Fruit fly (Drosophila melanogaster) whole organism, embryonic: ENCODE measurements around the gene Actn.

Experiments used
- Ada2b ChIP-seq: fragments of 200-800 bp; sonication (Bioruptor generic); IDR thresholded peaks from 2 replicates; pipeline ENCODE4 v1.3.6; 2022; ENCODE audit warnings: missing biosample characterization, missing genetic modification characterization
- Awh ChIP-seq: fragments of 200-800 bp; sonication (Bioruptor generic); IDR thresholded peaks from 2 replicates; pipeline ENCODE4, ENCODE4 v1.3.6; 2022; ENCODE audit warnings: missing biosample characterization, missing genetic modification characterization
- Bgb ChIP-seq: fragments of 200-800 bp; sonication (Bioruptor generic); IDR thresholded peaks from 2 replicates; pipeline ENCODE4 v1.3.6; 2022; ENCODE audit warnings: missing biosample characterization, missing genetic modification characterization; ENCODE audit not compliant: partially characterized antibody
- CG11456 ChIP-seq: fragments of 200-800 bp; sonication (Bioruptor generic); IDR thresholded peaks from 3 replicates; pipeline ENCODE4 v1.3.6; 2022; ENCODE audit warnings: missing biosample characterization, missing genetic modification characterization
- CG11695 ChIP-seq: fragments of 200-800 bp; sonication (Bioruptor generic); IDR thresholded peaks from 3 replicates; pipeline ENCODE4 v1.3.6; 2022; ENCODE audit warnings: missing biosample characterization, missing genetic modification characterization
- CG11723 ChIP-seq: fragments of 200-800 bp; sonication (Bioruptor generic); optimal IDR thresholded peaks from 2 replicates; lab custom pipeline; 2017; ENCODE audit warnings: missing biosample characterization, mild to moderate bottlenecking, missing genetic modification characterization
- CG13123 ChIP-seq: fragments of 200-800 bp; sonication (Bioruptor generic); optimal IDR thresholded peaks from 2 replicates; lab custom pipeline; 2016; ENCODE audit warnings: missing biosample characterization, missing genetic modification characterization
- CG13894 ChIP-seq: fragments of 200-800 bp; sonication (Bioruptor generic); optimal IDR thresholded peaks from 3 replicates; lab custom pipeline; 2018; ENCODE audit warnings: missing biosample characterization, mild to moderate bottlenecking, missing genetic modification characterization, moderate library complexity
- CG15514 ChIP-seq: fragments of 200-800 bp; sonication (Bioruptor generic); optimal IDR thresholded peaks from 3 replicates; lab custom pipeline; 2017; ENCODE audit warnings: missing biosample characterization, missing genetic modification characterization, mild to moderate bottlenecking, moderate library complexity, missing genetic modification reagents
- CG15601 ChIP-seq: fragments of 200-800 bp; sonication (Bioruptor generic); optimal IDR thresholded peaks from 3 replicates; lab custom pipeline; 2019; ENCODE audit warnings: missing biosample characterization, mild to moderate bottlenecking, missing genetic modification characterization, moderate library complexity
- CG16863 ChIP-seq: fragments of 200-800 bp; sonication (Bioruptor generic); optimal IDR thresholded peaks from 3 replicates; lab custom pipeline; 2016; ENCODE audit warnings: missing biosample characterization, missing genetic modification characterization
- CG30403 ChIP-seq: fragments of 200-800 bp; sonication (Bioruptor generic); optimal IDR thresholded peaks from 3 replicates; lab custom pipeline; 2016; ENCODE audit warnings: missing biosample characterization, missing genetic modification characterization
- CG4617 ChIP-seq: fragments of 200-800 bp; sonication (Bioruptor generic); optimal IDR thresholded peaks from 3 replicates; lab custom pipeline; 2016; ENCODE audit warnings: missing biosample characterization, missing genetic modification characterization, borderline replicate concordance
- CG4707 ChIP-seq: fragments of 200-800 bp; sonication (Bioruptor generic); optimal IDR thresholded peaks from 2 replicates; lab custom pipeline; 2018; ENCODE audit warnings: missing biosample characterization, mild to moderate bottlenecking, missing genetic modification characterization, moderate library complexity
- CG4820 ChIP-seq: fragments of 200-800 bp; sonication (Bioruptor generic); optimal IDR thresholded peaks from 3 replicates; lab custom pipeline; 2016; ENCODE audit warnings: missing biosample characterization, missing genetic modification characterization
- CG6272 ChIP-seq: fragments of 200-800 bp; sonication (Bioruptor generic); IDR thresholded peaks from 2 replicates; pipeline ENCODE4 v1.3.6; 2022; ENCODE audit warnings: missing biosample characterization, missing genetic modification characterization
- CG7556 ChIP-seq: fragments of 200-800 bp; sonication (Bioruptor generic); optimal IDR thresholded peaks from 2 replicates; lab custom pipeline; 2017; ENCODE audit warnings: missing biosample characterization, mild to moderate bottlenecking, missing genetic modification characterization
- CG8359 ChIP-seq: fragments of 200-800 bp; sonication (Bioruptor generic); optimal IDR thresholded peaks from 2 replicates; lab custom pipeline; 2017; ENCODE audit warnings: missing biosample characterization, mild to moderate bottlenecking, missing genetic modification characterization, borderline replicate concordance
- CG9932 ChIP-seq: fragments of 200-800 bp; sonication (Bioruptor generic); IDR thresholded peaks from 2 replicates; pipeline ENCODE4 v1.3.6; 2022; ENCODE audit warnings: missing biosample characterization, missing genetic modification characterization
- Dbx ChIP-seq: fragments of 200-800 bp; sonication (Bioruptor generic); IDR thresholded peaks from 3 replicates; pipeline ENCODE4 v1.3.6; 2022; ENCODE audit warnings: missing biosample characterization, missing genetic modification characterization
- Dek ChIP-seq: fragments of 200-800 bp; sonication (Bioruptor generic); optimal IDR thresholded peaks from 3 replicates; lab custom pipeline; 2019; ENCODE audit warnings: missing biosample characterization, mild to moderate bottlenecking, missing genetic modification characterization, moderate library complexity
- Doc2 ChIP-seq: fragments of 200-800 bp; sonication (Bioruptor generic); IDR thresholded peaks from 2 replicates; pipeline ENCODE4 v1.3.6; 2022; ENCODE audit warnings: missing biosample characterization, missing genetic modification characterization
- Drgx ChIP-seq: fragments of 200-800 bp; sonication (Bioruptor generic); IDR thresholded peaks from 2 replicates; pipeline ENCODE4 v1.3.6; 2022; ENCODE audit warnings: missing biosample characterization, missing genetic modification characterization
- E2f2 ChIP-seq: fragments of 200-800 bp; sonication (Bioruptor generic); IDR thresholded peaks from 2 replicates; pipeline ENCODE4 v1.3.6; 2022; ENCODE audit warnings: missing biosample characterization, missing genetic modification characterization
- Elba2 ChIP-seq: fragments of 200-800 bp; sonication (Bioruptor generic); optimal IDR thresholded peaks from 3 replicates; lab custom pipeline; 2016; ENCODE audit warnings: missing biosample characterization, missing genetic modification characterization
- HLHmδ ChIP-seq: fragments of 200-800 bp; sonication (Bioruptor generic); optimal IDR thresholded peaks from 2 replicates; lab custom pipeline; 2018; ENCODE audit warnings: missing biosample characterization, mild to moderate bottlenecking, missing genetic modification characterization, moderate library complexity
- Hr39 ChIP-seq: fragments of >200 bp; optimal IDR thresholded peaks from 2 replicates; lab custom pipeline; 2017
- Max ChIP-seq: fragments of 200-800 bp; sonication (Bioruptor generic); optimal IDR thresholded peaks from 2 replicates; lab custom pipeline; 2016; ENCODE audit warnings: missing biosample characterization, mild to moderate bottlenecking, missing genetic modification characterization
- NfI ChIP-seq: fragments of 200-800 bp; sonication (Bioruptor generic); optimal IDR thresholded peaks from 3 replicates; lab custom pipeline; 2018; ENCODE audit warnings: missing biosample characterization, mild to moderate bottlenecking, missing genetic modification characterization, moderate library complexity
- ash1 ChIP-seq: fragments of 200-800 bp; sonication (Bioruptor generic); optimal IDR thresholded peaks from 2 replicates; lab custom pipeline; 2018; ENCODE audit warnings: missing biosample characterization, mild to moderate bottlenecking, missing genetic modification characterization
- bsh ChIP-seq, 2 experiments: fragments of 200-800 bp; sonication (Bioruptor generic); optimal IDR thresholded peaks; 2 replicates each; lab custom pipeline; 2017 to 2018; ENCODE audit warnings: mild to moderate bottlenecking in 2 of 2, missing biosample characterization in 2 of 2, missing genetic modification characterization in 2 of 2, moderate library complexity in 1 of 2
- chinmo ChIP-seq: fragments of 200-800 bp; sonication (Bioruptor generic); IDR thresholded peaks from 4 replicates; pipeline ENCODE4 v1.3.6; 2022; ENCODE audit warnings: missing biosample characterization, missing genetic modification characterization; ENCODE audit not compliant: partially characterized antibody
- chn ChIP-seq: fragments of 200-800 bp; sonication (Bioruptor generic); optimal IDR thresholded peaks from 2 replicates; lab custom pipeline; 2016; ENCODE audit warnings: missing biosample characterization, missing genetic modification characterization
- disco-r ChIP-seq: fragments of 200-800 bp; sonication (Bioruptor generic); optimal IDR thresholded peaks from 2 replicates; lab custom pipeline; 2016; ENCODE audit warnings: missing biosample characterization, missing genetic modification characterization
- dmrt11E ChIP-seq: fragments of 200-800 bp; sonication (Bioruptor generic); optimal IDR thresholded peaks from 3 replicates; lab custom pipeline; 2018; ENCODE audit warnings: missing biosample characterization, mild to moderate bottlenecking, missing genetic modification characterization, moderate library complexity
- dmrt99B ChIP-seq: fragments of 200-800 bp; sonication (Bioruptor generic); optimal IDR thresholded peaks from 2 replicates; lab custom pipeline; 2018; ENCODE audit warnings: missing biosample characterization, mild to moderate bottlenecking, missing genetic modification characterization, moderate library complexity
- gt ChIP-seq: fragments of 200-800 bp; sonication (Bioruptor generic); IDR thresholded peaks from 2 replicates; pipeline ENCODE4 v1.3.6; 2022; ENCODE audit warnings: missing biosample characterization, missing genetic modification characterization
- her ChIP-seq: fragments of 200-800 bp; sonication (Bioruptor generic); optimal IDR thresholded peaks from 2 replicates; lab custom pipeline; 2016; ENCODE audit warnings: missing biosample characterization, missing genetic modification characterization
- jing ChIP-seq: fragments of 200-800 bp; sonication (Bioruptor generic); optimal IDR thresholded peaks from 2 replicates; lab custom pipeline; 2018; ENCODE audit warnings: missing biosample characterization, mild to moderate bottlenecking, missing genetic modification characterization
- lab ChIP-seq: fragments of 200-800 bp; sonication (Bioruptor generic); optimal IDR thresholded peaks from 3 replicates; lab custom pipeline; 2017; ENCODE audit warnings: missing biosample characterization, missing genetic modification characterization, mild to moderate bottlenecking, moderate library complexity, missing genetic modification reagents
- lbe ChIP-seq: fragments of 200-800 bp; sonication (Bioruptor generic); optimal IDR thresholded peaks from 2 replicates; lab custom pipeline; 2016; ENCODE audit warnings: missing biosample characterization, mild to moderate bottlenecking, missing genetic modification characterization
- lilli ChIP-seq: fragments of 200-800 bp; sonication (Bioruptor generic); optimal IDR thresholded peaks from 3 replicates; lab custom pipeline; 2016; ENCODE audit warnings: missing biosample characterization, missing genetic modification characterization
- nau ChIP-seq: fragments of 200-800 bp; sonication (Bioruptor generic); optimal IDR thresholded peaks from 3 replicates; lab custom pipeline; 2017; ENCODE audit warnings: missing biosample characterization, mild to moderate bottlenecking, missing genetic modification characterization, missing genetic modification reagents
- odd ChIP-seq: fragments of 200-800 bp; sonication (Bioruptor generic); optimal IDR thresholded peaks from 2 replicates; lab custom pipeline; 2017; ENCODE audit warnings: missing biosample characterization, mild to moderate bottlenecking, missing genetic modification characterization
- ro ChIP-seq: fragments of 200-800 bp; sonication (Bioruptor generic); IDR thresholded peaks from 2 replicates; pipeline ENCODE4 v1.3.6; 2022; ENCODE audit warnings: missing biosample characterization, missing genetic modification characterization
- scrt ChIP-seq: fragments of 200-800 bp; sonication (Bioruptor generic); optimal IDR thresholded peaks from 2 replicates; lab custom pipeline; 2018; ENCODE audit warnings: missing biosample characterization, mild to moderate bottlenecking, missing genetic modification characterization, moderate library complexity
- seq ChIP-seq: fragments of 200-800 bp; sonication (Bioruptor generic); IDR thresholded peaks from 2 replicates; pipeline ENCODE4 v1.3.6; 2022; ENCODE audit warnings: missing biosample characterization, missing genetic modification characterization
- slou ChIP-seq: fragments of 200-800 bp; sonication (Bioruptor generic); optimal IDR thresholded peaks from 3 replicates; lab custom pipeline; 2016; ENCODE audit warnings: missing biosample characterization, missing genetic modification characterization
- so ChIP-seq: fragments of 200-800 bp; sonication (Bioruptor generic); IDR thresholded peaks from 3 replicates; pipeline ENCODE4 v1.3.6; 2022; ENCODE audit warnings: missing biosample characterization, missing genetic modification characterization
- toy ChIP-seq: fragments of 200-800 bp; sonication (Bioruptor generic); IDR thresholded peaks from 2 replicates; pipeline ENCODE4 v1.3.6; 2022; ENCODE audit warnings: missing biosample characterization, missing genetic modification characterization
- unc-4 ChIP-seq: fragments of 200-800 bp; sonication (Bioruptor generic); IDR thresholded peaks from 2 replicates; pipeline ENCODE4 v1.3.6; 2022; ENCODE audit warnings: missing biosample characterization, missing genetic modification characterization; ENCODE audit not compliant: partially characterized antibody

The Actn gene

dm6 chrX:2061119-2061518 lies 19.0 kb upstream of the Actn start (continued):
- TF ChIP-seq CG11723 (GFP tag; lab: Kevin White, UChicago), result peak; percentile 18
- TF ChIP-seq Hr39 (lab: Kevin White, UChicago), result no peak
- no peak for TF ChIP-seq Max (GFP tag; lab: Kevin White, UChicago)
- TF ChIP-seq unc-4, result no peak
- no peak for TF ChIP-seq nau
- peak; percentile 8; the same call in 1 of the 2 replicates for TF ChIP-seq Drgx (GFP tag; lab: Robert Waterston, UW)
- 0 out of 3 replicates have a peak, but pooled peaks have one; percentile 46 for TF ChIP-seq so (GFP tag; lab: Robert Waterston, UW)
- peak; percentile 8 for TF ChIP-seq CG8359
- TF ChIP-seq CG15514 (GFP tag; lab: Kevin White, UChicago), result peak; percentile 3
- TF ChIP-seq CG13894, result no peak
- peak; percentile 8 for TF ChIP-seq CG4707 (GFP tag; lab: Kevin White, UChicago)
- TF ChIP-seq CG15601, result peak; percentile 15
- no peak for TF ChIP-seq slou (GFP tag; lab: Kevin White, UChicago)
- no peak for TF ChIP-seq Dbx (GFP tag; lab: Robert Waterston, UW)
- TF ChIP-seq HLHmδ (GFP tag; lab: Kevin White, UChicago), result peak; percentile 40
- 0 out of 3 replicates have a peak, but pooled peaks have one; percentile 21 for TF ChIP-seq CG11695 (GFP tag; lab: Robert Waterston, UW)
- TF ChIP-seq ro, result no peak
- TF ChIP-seq gt, result no peak
- peak; percentile 14 for TF ChIP-seq lilli (GFP tag; lab: Kevin White, UChicago)
- no peak for TF ChIP-seq jing (GFP tag; lab: Kevin White, UChicago)
- TF ChIP-seq odd (GFP tag; lab: Kevin White, UChicago), result peak; percentile 57
- peak; percentile 10 for TF ChIP-seq dmrt11E (tag; lab: Kevin White, UChicago)
- no peak for TF ChIP-seq her (GFP tag; lab: Kevin White, UChicago)
- TF ChIP-seq Awh, result no peak
- no peak for TF ChIP-seq ash1 (GFP tag; lab: Kevin White, UChicago)
- TF ChIP-seq CG4617 (GFP tag; lab: Kevin White, UChicago), result no peak
- TF ChIP-seq CG13123 (GFP tag; lab: Kevin White, UChicago), result no peak
- TF ChIP-seq Ada2b (GFP tag; lab: Robert Waterston, UW), result no peak
- TF ChIP-seq CG7556 (GFP tag; lab: Kevin White, UChicago), result peak; percentile 40
- no peak for TF ChIP-seq CG6272 (GFP tag; lab: Robert Waterston, UW)
- peak; percentile 54 for TF ChIP-seq NfI (GFP tag; lab: Kevin White, UChicago)
- no peak for TF ChIP-seq toy (GFP tag; lab: Robert Waterston, UW)
- TF ChIP-seq E2f2 (GFP tag; lab: Robert Waterston, UW), result no peak
- TF ChIP-seq Elba2 (GFP tag; lab: Kevin White, UChicago), result no peak
- no peak for TF ChIP-seq Doc2
- peak; percentile 34 for TF ChIP-seq scrt
- peak; percentile 18 for TF ChIP-seq CG16863 (GFP tag; lab: Kevin White, UChicago)
- peak; percentile 8 for TF ChIP-seq CG30403 (GFP tag; lab: Kevin White, UChicago)
- TF ChIP-seq Bgb, result no peak
- peak; percentile 38 for TF ChIP-seq Dek (tag; lab: Kevin White, UChicago)
- no peak for TF ChIP-seq seq (GFP tag; lab: Robert Waterston, UW)
- peak; percentile 62 for TF ChIP-seq dmrt99B
- peak; percentile 35 for TF ChIP-seq lab
- no peak for TF ChIP-seq chn
- no peak for TF ChIP-seq CG9932 (GFP tag; lab: Robert Waterston, UW)
- TF ChIP-seq disco-r (GFP tag; lab: Kevin White, UChicago), result no peak
- TF ChIP-seq chinmo (GFP tag; lab: Robert Waterston, UW), result 0 out of 4 replicates have a peak, but pooled peaks have one; percentile 46
- peak; percentile 17 for TF ChIP-seq CG4820
- TF ChIP-seq bsh (GFP tag; optimal IDR thresholded peaks at IDR 0.05; lab: Kevin White, UChicago), result peak in 1 of 2 experiments; percentile 37
- TF ChIP-seq CG11456 (GFP tag; lab: Robert Waterston, UW), result no peak
- TF ChIP-seq lbe (GFP tag; lab: Kevin White, UChicago), result no peak
